Worm (Caenorhabditis elegans): ENCODE results near the gene zig-3.
A peak's percentile ranks its signal among the peaks of the same experiment; 100 is the strongest.

The zig-3 gene

DNA sequence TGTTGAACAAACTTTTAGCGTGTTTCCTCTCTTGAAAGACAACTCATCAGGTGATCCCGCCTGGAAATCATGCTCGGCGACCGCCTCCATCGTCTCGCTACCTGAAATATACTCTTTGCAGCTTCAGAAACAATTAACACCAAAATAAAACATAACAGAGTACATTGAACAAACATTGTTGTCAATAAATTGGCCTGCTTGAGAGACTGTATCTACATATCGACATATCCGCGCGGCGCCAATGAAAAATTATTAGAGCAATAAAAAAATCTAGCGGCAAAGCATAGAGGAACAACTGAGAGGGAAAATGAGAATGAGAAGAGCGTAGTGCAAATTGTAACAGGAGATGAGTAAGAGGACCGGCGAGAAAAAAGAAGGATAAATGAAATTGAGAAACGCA lies 31.1 kb downstream of the zig-3 start, which contains the start of gene sem-5:
TSS of gene sem-5 (minus strand) at position 101 of the 400 bp plus-strand sequence.
- TF ChIP-seq ttx-3 (tag; optimal IDR thresholded peaks at IDR 0.05) (no peak), sox-4 (tag; optimal IDR thresholded peaks at IDR 0.05) (peak; percentile 13), hlh-6 (tag; optimal IDR thresholded peaks at IDR 0.05) (no peak)

DNA sequence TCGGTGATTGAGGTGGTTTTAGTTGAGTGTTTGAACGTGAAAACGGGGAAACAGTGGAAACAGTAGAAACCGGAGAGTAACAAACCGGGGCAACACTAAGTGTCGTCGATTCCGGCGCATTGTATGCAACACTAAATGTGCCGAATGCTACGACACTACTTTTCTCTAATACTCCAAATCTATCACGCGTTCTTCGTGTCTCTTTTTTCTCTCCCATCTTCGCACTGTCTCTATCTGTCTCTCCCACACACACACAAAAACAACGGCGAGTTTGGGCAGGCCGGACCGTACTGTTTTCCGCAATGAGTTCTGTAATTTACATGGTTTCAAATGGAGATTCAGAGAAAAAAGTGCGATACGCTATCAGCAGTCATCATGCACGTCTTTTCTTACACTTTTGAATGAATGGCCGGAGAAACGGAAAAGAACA lies 31.5 kb downstream of the zig-3 start:
- TF ChIP-seq pqm-1 (tag; optimal IDR thresholded peaks at IDR 0.05) (peak; percentile 44), ceh-22 (tag; optimal IDR thresholded peaks at IDR 0.05) (no peak), F13H6.1 (tag; optimal IDR thresholded peaks at IDR 0.05) (no peak), ceh-45 (GFP tag; IDR thresholded peaks at IDR 0.05) (no peak), sox-4 (tag; optimal IDR thresholded peaks at IDR 0.05) (no peak), unc-55 (GFP tag; optimal IDR thresholded peaks at IDR 0.05) (no peak), fkh-6 (tag; optimal IDR thresholded peaks at IDR 0.05) (no peak), ceh-19 (GFP tag; optimal IDR thresholded peaks at IDR 0.05) (no peak), pha-2 (tag; optimal IDR thresholded peaks at IDR 0.05) (no peak), ceh-31 (tag; optimal IDR thresholded peaks at IDR 0.05) (peak; percentile 6), syd-9 (tag; optimal IDR thresholded peaks at IDR 0.05) (no peak), Y22D7AL.16 (tag; optimal IDR thresholded peaks at IDR 0.05) (no peak), ceh-18 (tag; optimal IDR thresholded peaks at IDR 0.05) (no peak), ztf-16 (tag; optimal IDR thresholded peaks at IDR 0.05) (no peak), ahr-1 (tag; optimal IDR thresholded peaks at IDR 0.05) (no peak), ama-1 (optimal IDR thresholded peaks at IDR 0.05) (no peak), rnt-1 (tag; optimal IDR thresholded peaks at IDR 0.05) (no peak), dmd-4 (tag; optimal IDR thresholded peaks at IDR 0.05; ENCODE audit: borderline replicate concordance) (no peak), unc-3 (GFP tag; conservative IDR thresholded peaks at IDR 0.05) (no peak), unc-3 (tag; optimal IDR thresholded peaks at IDR 0.05) (no peak), ceh-9 (tag; optimal IDR thresholded peaks at IDR 0.05) (no peak), tbx-2 (tag; optimal IDR thresholded peaks at IDR 0.05) (peak; percentile 42), nhr-232 (tag; optimal IDR thresholded peaks at IDR 0.05) (no peak), ets-4 (tag; optimal IDR thresholded peaks at IDR 0.05) (no peak), ceh-48 (tag; optimal IDR thresholded peaks at IDR 0.05) (no peak), ref-2 (tag; optimal IDR thresholded peaks at IDR 0.05) (peak; percentile 37), hlh-13 (GFP tag; optimal IDR thresholded peaks at IDR 0.05) (no peak), hlh-30 (tag; optimal IDR thresholded peaks at IDR 0.05; ENCODE audit: insufficient read depth) (peak; percentile 29), pros-1 (tag; optimal IDR thresholded peaks at IDR 0.05) (no peak), ceh-14 (tag; optimal IDR thresholded peaks at IDR 0.05) (no peak), ceh-34 (tag; optimal IDR thresholded peaks at IDR 0.05) (no peak), sdc-2 (tag; optimal IDR thresholded peaks at IDR 0.05) (no peak), elt-2 (tag; optimal IDR thresholded peaks at IDR 0.05) (peak; percentile 89), T23F11.4 (GFP tag; optimal IDR thresholded peaks at IDR 0.05) (peak; percentile 27), hlh-6 (tag; optimal IDR thresholded peaks at IDR 0.05) (no peak), pax-1 (tag; optimal IDR thresholded peaks at IDR 0.05) (no peak), unc-42 (tag; optimal IDR thresholded peaks at IDR 0.05) (no peak), fax-1 (tag; optimal IDR thresholded peaks at IDR 0.05) (no peak), madf-2 (tag; optimal IDR thresholded peaks at IDR 0.05) (no peak), mec-3 (tag; optimal IDR thresholded peaks at IDR 0.05; ENCODE audit: borderline replicate concordance) (no peak), elt-4 (tag; optimal IDR thresholded peaks at IDR 0.05) (no peak), hlh-8 (tag; optimal IDR thresholded peaks at IDR 0.05) (no peak), nfya-1 (tag; optimal IDR thresholded peaks at IDR 0.05) (no peak), ceh-30 (tag; optimal IDR thresholded peaks at IDR 0.05) (no peak), zip-5 (tag; optimal IDR thresholded peaks at IDR 0.05) (no peak)

Measured in whole organism, late embryonic.